Fruit fly (Drosophila melanogaster) whole organism, embryonic: Measurements from ENCODE around the gene sosie.

ENCODE experiments used
- ATbp ChIP-seq: fragments of 200-800 bp; sonication (Bioruptor generic); optimal IDR thresholded peaks from 2 replicates; lab custom pipeline; 2017; ENCODE audit warnings: missing biosample characterization, mild to moderate bottlenecking, missing genetic modification characterization, missing genetic modification reagents
- Atf6 ChIP-seq: fragments of 200-800 bp; sonication (Bioruptor generic); IDR thresholded peaks from 2 replicates; pipeline ENCODE4 v1.3.6; 2022; ENCODE audit warnings: missing biosample characterization, missing genetic modification characterization
- CG10147 ChIP-seq: fragments of 200-800 bp; sonication (Bioruptor generic); optimal IDR thresholded peaks from 2 replicates; lab custom pipeline; 2019; ENCODE audit warnings: missing biosample characterization, mild to moderate bottlenecking, missing genetic modification characterization, moderate library complexity
- CG10979 ChIP-seq: fragments of 200-800 bp; sonication (Bioruptor generic); optimal IDR thresholded peaks from 2 replicates; lab custom pipeline; 2018; ENCODE audit warnings: missing biosample characterization, mild to moderate bottlenecking, missing genetic modification characterization, moderate library complexity
- CG12155 ChIP-seq: fragments of 200-800 bp; sonication (Bioruptor generic); optimal IDR thresholded peaks from 3 replicates; lab custom pipeline; 2016; ENCODE audit warnings: missing biosample characterization, missing genetic modification characterization
- CG12236 ChIP-seq: fragments of 200-800 bp; sonication (Bioruptor generic); optimal IDR thresholded peaks from 2 replicates; lab custom pipeline; 2016; ENCODE audit warnings: missing biosample characterization, missing genetic modification characterization
- CG1233 ChIP-seq: fragments of 200-800 bp; sonication (Bioruptor generic); optimal IDR thresholded peaks from 4 replicates; lab custom pipeline; 2018; ENCODE audit warnings: missing biosample characterization, mild to moderate bottlenecking, missing genetic modification characterization
- CG12659 ChIP-seq: fragments of 200-800 bp; sonication (Bioruptor generic); optimal IDR thresholded peaks from 3 replicates; lab custom pipeline; 2017; ENCODE audit warnings: mild to moderate bottlenecking, missing biosample characterization, missing genetic modification reagents, missing genetic modification characterization
- CG13424 ChIP-seq: fragments of 200-800 bp; sonication (Bioruptor generic); optimal IDR thresholded peaks from 2 replicates; lab custom pipeline; 2019; ENCODE audit warnings: missing biosample characterization, mild to moderate bottlenecking, missing genetic modification characterization, moderate library complexity
- CG14014 ChIP-seq: fragments of 200-800 bp; sonication (Bioruptor generic); IDR thresholded peaks from 2 replicates; pipeline ENCODE4 v1.3.6; 2022; ENCODE audit warnings: missing biosample characterization, missing genetic modification characterization
- CG15696 ChIP-seq: fragments of 200-800 bp; sonication (Bioruptor generic); optimal IDR thresholded peaks from 2 replicates; lab custom pipeline; 2019; ENCODE audit warnings: missing biosample characterization, mild to moderate bottlenecking, missing genetic modification characterization, moderate library complexity
- CG3407 ChIP-seq: fragments of 200-800 bp; sonication (Bioruptor generic); optimal IDR thresholded peaks from 2 replicates; lab custom pipeline; 2018; ENCODE audit warnings: missing biosample characterization, mild to moderate bottlenecking, missing genetic modification characterization
- CG34422 ChIP-seq: fragments of 200-800 bp; sonication (Bioruptor generic); IDR thresholded peaks from 3 replicates; pipeline ENCODE4 v1.3.6; 2022; ENCODE audit warnings: missing biosample characterization, missing genetic modification characterization
- CG3726 ChIP-seq: fragments of 200-800 bp; sonication (Bioruptor generic); IDR thresholded peaks from 3 replicates; pipeline ENCODE4, ENCODE4 v1.3.6; 2022; ENCODE audit warnings: missing biosample characterization, missing genetic modification characterization
- CG7745 ChIP-seq: fragments of 200-800 bp; sonication (Bioruptor generic); optimal IDR thresholded peaks from 2 replicates; lab custom pipeline; 2018; ENCODE audit warnings: missing biosample characterization, mild to moderate bottlenecking, missing genetic modification characterization, moderate library complexity
- CG7928 ChIP-seq: fragments of 200-800 bp; sonication (Bioruptor generic); optimal IDR thresholded peaks from 2 replicates; lab custom pipeline; 2017; ENCODE audit warnings: missing biosample characterization, mild to moderate bottlenecking, missing genetic modification characterization
- CG8281 ChIP-seq: fragments of 200-800 bp; sonication (Bioruptor generic); optimal IDR thresholded peaks from 2 replicates; lab custom pipeline; 2018; ENCODE audit warnings: missing biosample characterization, mild to moderate bottlenecking, missing genetic modification characterization, moderate library complexity
- CG8388 ChIP-seq: fragments of 200-800 bp; sonication (Bioruptor generic); optimal IDR thresholded peaks from 2 replicates; lab custom pipeline; 2019; ENCODE audit warnings: missing biosample characterization, mild to moderate bottlenecking, missing genetic modification characterization, moderate library complexity
- CG8924 ChIP-seq: fragments of 200-800 bp; optimal IDR thresholded peaks from 3 replicates; lab custom pipeline; 2019; ENCODE audit warnings: missing biosample characterization, mild to moderate bottlenecking, missing genetic modification characterization, moderate library complexity
- Chrac-16 ChIP-seq: fragments of 200-800 bp; sonication (Bioruptor generic); optimal IDR thresholded peaks from 3 replicates; lab custom pipeline; 2016; ENCODE audit warnings: missing biosample characterization, missing genetic modification characterization
- CrebB ChIP-seq: fragments of 200-800 bp; sonication (Bioruptor generic); optimal IDR thresholded peaks from 3 replicates; lab custom pipeline; 2018; ENCODE audit warnings: missing biosample characterization, mild to moderate bottlenecking, missing genetic modification characterization
- Eip74EF ChIP-seq, 2 experiments: fragments of 200-800 bp in 1 of 2; fragments of >200 bp in 1 of 2; sonication (Bioruptor generic) in 1 of 2; optimal IDR thresholded peaks; 2 replicates each; lab custom pipeline; 2017 to 2019; ENCODE audit warnings: missing biosample characterization in 2 of 2, missing genetic modification characterization in 2 of 2, mild to moderate bottlenecking in 1 of 2, moderate library complexity in 1 of 2
- GATAe ChIP-seq: fragments of 200-800 bp; sonication (Bioruptor generic); conservative IDR thresholded peaks from 2 replicates; pipeline ENCODE4 v1.3.6; 2022; ENCODE audit warnings: missing biosample characterization, missing genetic modification characterization
- Hr39 ChIP-seq: fragments of >200 bp; optimal IDR thresholded peaks from 2 replicates; lab custom pipeline; 2017
- Hr78 ChIP-seq, 2 experiments: fragments of 200-800 bp in 1 of 2; fragments of >200 bp in 1 of 2; sonication (Bioruptor generic) in 1 of 2; optimal IDR thresholded peaks; 2 replicates each; lab custom pipeline; 2017 to 2019; ENCODE audit warnings: missing biosample characterization in 2 of 2, missing genetic modification characterization in 2 of 2, mild to moderate bottlenecking in 1 of 2, moderate library complexity in 1 of 2
- MTF-1 ChIP-seq: fragments of 200-800 bp; sonication (Bioruptor generic); optimal IDR thresholded peaks from 2 replicates; lab custom pipeline; 2018; ENCODE audit warnings: missing biosample characterization, mild to moderate bottlenecking, missing genetic modification characterization, borderline replicate concordance
- Rfx ChIP-seq: fragments of 200-800 bp; sonication (Bioruptor generic); IDR thresholded peaks from 2 replicates; pipeline ENCODE4 v1.3.6; 2022; ENCODE audit warnings: missing biosample characterization, missing genetic modification characterization
- Scr ChIP-seq: fragments of 200-800 bp; sonication (Bioruptor generic); IDR thresholded peaks from 2 replicates; pipeline ENCODE4 v1.3.6; 2022; ENCODE audit warnings: missing biosample characterization, missing genetic modification characterization; ENCODE audit not compliant: partially characterized antibody
- Sry-β ChIP-seq: fragments of 200-800 bp; sonication (Bioruptor generic); optimal IDR thresholded peaks from 2 replicates; lab custom pipeline; 2018; ENCODE audit warnings: missing biosample characterization, mild to moderate bottlenecking, missing genetic modification characterization, moderate library complexity
- bsh ChIP-seq, 2 experiments: fragments of 200-800 bp; sonication (Bioruptor generic); optimal IDR thresholded peaks; 2 replicates each; lab custom pipeline; 2017 to 2018; ENCODE audit warnings: mild to moderate bottlenecking in 2 of 2, missing biosample characterization in 2 of 2, missing genetic modification characterization in 2 of 2, moderate library complexity in 1 of 2
- cas ChIP-seq: fragments of 200-800 bp; sonication (Bioruptor generic); IDR thresholded peaks from 2 replicates; pipeline ENCODE4 v1.3.6; 2022; ENCODE audit warnings: missing biosample characterization, missing genetic modification characterization
- caup ChIP-seq: fragments of 200-800 bp; sonication (Bioruptor generic); optimal IDR thresholded peaks from 3 replicates; lab custom pipeline; 2017; ENCODE audit warnings: missing biosample characterization, mild to moderate bottlenecking, missing genetic modification characterization, moderate library complexity; ENCODE audit not compliant: severe bottlenecking
- ci ChIP-seq: fragments of 200-800 bp; sonication (Bioruptor generic); IDR thresholded peaks from 3 replicates; pipeline ENCODE4 v1.3.6; 2022; ENCODE audit warnings: missing biosample characterization, missing genetic modification characterization
- dpn ChIP-seq, 2 experiments: fragments of 200-800 bp; sonication (Bioruptor generic); optimal IDR thresholded peaks; 3 replicates each; lab custom pipeline; 2016; ENCODE audit warnings: missing biosample characterization in 2 of 2, missing genetic modification characterization in 2 of 2
- exex ChIP-seq: fragments of 200-800 bp; sonication (Bioruptor generic); optimal IDR thresholded peaks from 4 replicates; lab custom pipeline; 2018; ENCODE audit warnings: missing biosample characterization, mild to moderate bottlenecking, missing genetic modification characterization, moderate library complexity
- eyg ChIP-seq: fragments of 200-800 bp; sonication (Bioruptor generic); optimal IDR thresholded peaks from 3 replicates; lab custom pipeline; 2016; ENCODE audit warnings: missing biosample characterization, missing genetic modification characterization
- fd102C ChIP-seq: fragments of 200-800 bp; sonication (Bioruptor generic); optimal IDR thresholded peaks from 2 replicates; lab custom pipeline; 2018; ENCODE audit warnings: missing biosample characterization, mild to moderate bottlenecking, missing genetic modification characterization, moderate library complexity
- hkb ChIP-seq, 2 experiments: fragments of 200-800 bp in 1 of 2; fragments of >200 bp in 1 of 2; sonication (Bioruptor generic) in 1 of 2; IDR thresholded peaks in 1 of 2; optimal IDR thresholded peaks in 1 of 2; 2 replicates each; pipeline versions ENCODE4 v1.3.6 to Lab custom; 2017 to 2022; ENCODE audit warnings: missing biosample characterization in 1 of 2, missing genetic modification characterization in 1 of 2
- kni ChIP-seq: fragments of 200-800 bp; sonication (Bioruptor generic); optimal IDR thresholded peaks from 3 replicates; lab custom pipeline; 2017; ENCODE audit warnings: mild to moderate bottlenecking, missing biosample characterization, missing genetic modification reagents, missing genetic modification characterization
- lov ChIP-seq, 2 experiments: fragments of 200-800 bp in 1 of 2; fragments of >200 bp in 1 of 2; sonication (Bioruptor generic) in 1 of 2; IDR thresholded peaks in 1 of 2; optimal IDR thresholded peaks in 1 of 2; 2 replicates in 1 of 2; 3 replicates in 1 of 2; pipeline versions ENCODE4 v1.3.6 to Lab custom; 2017 to 2022; ENCODE audit warnings: missing biosample characterization in 1 of 2, missing genetic modification characterization in 1 of 2
- nerfin-1 ChIP-seq: fragments of 200-800 bp; sonication (Bioruptor generic); optimal IDR thresholded peaks from 3 replicates; lab custom pipeline; 2019; ENCODE audit warnings: missing biosample characterization, mild to moderate bottlenecking, missing genetic modification characterization, moderate library complexity
- psq ChIP-seq: fragments of 200-800 bp; sonication (Bioruptor generic); optimal IDR thresholded peaks from 2 replicates; lab custom pipeline; 2017; ENCODE audit warnings: missing biosample characterization, missing genetic modification characterization
- sens ChIP-seq: fragments of 200-800 bp; sonication (Bioruptor generic); peaks from one replicate; lab custom pipeline; 2016; ENCODE audit warnings: missing biosample characterization, missing genetic modification characterization
- ssp ChIP-seq: fragments of 200-800 bp; sonication (Bioruptor generic); IDR thresholded peaks from 2 replicates; pipeline ENCODE4 v1.3.6; 2022; ENCODE audit warnings: missing biosample characterization, missing genetic modification characterization
- unpg ChIP-seq: fragments of 200-800 bp; sonication (Bioruptor generic); optimal IDR thresholded peaks from 3 replicates; lab custom pipeline; 2018; ENCODE audit warnings: missing biosample characterization, mild to moderate bottlenecking, missing genetic modification characterization, moderate library complexity

Gene sosie

DNA sequence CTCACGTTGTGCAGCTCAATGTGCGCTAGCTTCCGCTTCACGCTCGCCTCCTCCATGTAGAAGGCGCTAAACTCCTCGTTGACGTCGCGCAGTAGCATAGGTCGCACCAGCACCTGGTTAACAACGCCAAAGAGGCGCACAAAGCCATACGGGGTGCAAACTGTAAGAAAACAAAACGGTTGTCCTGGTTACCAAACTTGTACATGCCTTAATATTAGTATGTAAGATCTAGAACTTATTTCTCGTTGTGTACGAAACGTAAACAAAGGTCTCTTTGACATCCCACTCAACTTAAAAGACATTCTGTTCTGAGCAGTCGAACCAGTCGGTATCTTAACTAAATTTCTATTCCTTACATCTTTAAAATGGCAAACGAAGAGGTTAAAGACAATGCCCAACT is 26.4 kb upstream of the sosie start, which contains the start of gene CG6980:
TSS of gene CG6980 (plus strand) at position 301 of the 400 bp plus-strand sequence.
- TF ChIP-seq ssp (GFP tag; lab: Robert Waterston, UW) (no peak), CG12155 (GFP tag; lab: Kevin White, UChicago) (no peak), GATAe (GFP tag; lab: Robert Waterston, UW) (no peak), unpg (GFP tag; lab: Kevin White, UChicago) (no peak), cas (GFP tag; lab: Robert Waterston, UW) (no peak), lov (optimal IDR thresholded peaks at IDR 0.05; lab: Kevin White, UChicago) (no peak), lov (GFP tag; IDR thresholded peaks at IDR 0.05; lab: Robert Waterston, UW) (0 out of 3 replicates have a peak, but pooled peaks have one; percentile 12)

DNA sequence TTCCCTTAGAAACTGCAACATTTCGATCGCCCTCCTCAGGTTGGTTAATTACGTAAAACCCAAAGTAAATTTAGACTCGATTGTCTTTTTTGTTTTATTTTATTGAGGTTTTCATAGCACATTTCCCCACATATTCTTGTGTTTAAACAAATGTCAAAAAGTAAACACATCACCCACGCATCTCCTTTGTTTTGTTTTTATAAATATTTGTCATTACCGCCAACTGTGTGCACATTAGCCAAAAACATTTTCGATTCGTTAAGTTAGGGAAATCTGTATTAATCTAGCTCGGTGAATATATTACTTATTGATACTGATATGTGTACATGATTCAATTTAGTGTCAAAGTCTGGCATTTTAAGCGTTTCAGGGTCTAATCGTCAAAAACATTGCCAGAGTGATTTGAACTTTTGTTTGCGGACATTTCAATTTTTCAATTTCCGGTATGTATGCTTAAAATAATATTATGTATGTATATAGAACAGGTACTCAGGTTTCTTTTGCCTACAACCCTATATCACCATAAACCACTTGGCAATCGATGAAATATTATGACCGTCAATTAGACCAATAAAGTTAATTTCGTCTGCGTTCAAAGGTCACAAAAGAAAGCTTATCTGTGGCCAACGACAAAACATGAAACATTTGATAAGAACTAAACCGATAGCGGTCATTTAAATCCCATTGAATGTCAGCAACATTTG is 24.0 kb upstream of the sosie start:
- TF ChIP-seq psq (GFP tag; lab: Kevin White, UChicago) (no peak), nerfin-1 (peak; percentile 52), sens (peak; percentile 94), CG12236 (GFP tag; lab: Kevin White, UChicago) (peak; percentile 41), Chrac-16 (no peak), caup (GFP tag; lab: Kevin White, UChicago) (peak; percentile 68), CG3407 (peak; percentile 60), Sry-β (GFP tag; lab: Kevin White, UChicago) (peak; percentile 31), CG8924 (tag; lab: Kevin White, UChicago) (peak; percentile 16), Rfx (GFP tag; lab: Robert Waterston, UW) (no peak), CG10147 (GFP tag; lab: Kevin White, UChicago) (peak; percentile 39), hkb (optimal IDR thresholded peaks at IDR 0.05; lab: Kevin White, UChicago) (no peak), hkb (GFP tag; IDR thresholded peaks at IDR 0.05; lab: Robert Waterston, UW) (peak; percentile 33; the same call in 1 of the 2 replicates), Atf6 (GFP tag; lab: Robert Waterston, UW) (peak; percentile 45; the same call in 1 of the 2 replicates), CG13424 (tag; lab: Kevin White, UChicago) (peak; percentile 54), CG8388 (peak; percentile 40), CG7928 (peak; percentile 3), CG10979 (peak; percentile 13), Hr78 (GFP tag; optimal IDR thresholded peaks at IDR 0.05; lab: Kevin White, UChicago) (peak in 1 of 2 experiments; percentile 33), MTF-1 (GFP tag; lab: Kevin White, UChicago) (peak; percentile 54), CG12659 (peak; percentile 38), exex (tag; lab: Kevin White, UChicago) (peak; percentile 90), bsh (GFP tag; optimal IDR thresholded peaks at IDR 0.05; lab: Kevin White, UChicago) (peak in 1 of 2 experiments; percentile 59), eyg (GFP tag; lab: Kevin White, UChicago) (peak; percentile 14), dpn (GFP tag; optimal IDR thresholded peaks at IDR 0.05; lab: Kevin White, UChicago) (no peak), ATbp (GFP tag; lab: Kevin White, UChicago) (peak; percentile 84), CG34422 (GFP tag; lab: Robert Waterston, UW) (no peak), CG3726 (GFP tag; lab: Robert Waterston, UW) (no peak), CG15696 (tag; lab: Kevin White, UChicago) (peak; percentile 54), CG14014 (GFP tag; lab: Robert Waterston, UW) (peak; percentile 25; the same call in 1 of the 2 replicates), CG1233 (GFP tag; lab: Kevin White, UChicago) (peak; percentile 74), CG7745 (tag; lab: Kevin White, UChicago) (no peak), CG8281 (tag; lab: Kevin White, UChicago) (peak; percentile 50), fd102C (no peak), Scr (GFP tag; lab: Robert Waterston, UW) (no peak), kni (GFP tag; lab: Kevin White, UChicago) (peak; percentile 62), CrebB (peak; percentile 59), Hr39 (lab: Kevin White, UChicago) (no peak), Eip74EF (GFP tag; optimal IDR thresholded peaks at IDR 0.05; lab: Kevin White, UChicago) (peak in 1 of 2 experiments; percentile 28), ci (0 out of 3 replicates have a peak, but pooled peaks have one; percentile 37)
